Worm (Caenorhabditis elegans) whole organism, late embryonic: ENCODE results near the gene vps-39.

ENCODE experiments used
- ceh-30 ChIP-seq: fragments of 150-350 bp; optimal IDR thresholded peaks from 2 replicates; lab custom pipeline; 2014; ENCODE audit warnings: missing biosample characterization, missing genetic modification characterization
- gmeb-2 ChIP-seq: sonication (generic microtip); optimal IDR thresholded peaks from 2 replicates; lab custom pipeline; 2016; ENCODE audit warnings: missing genetic modification characterization, inconsistent platforms, missing compliant biosample characterization
- pqm-1 ChIP-seq: sonication (generic microtip); optimal IDR thresholded peaks from 2 replicates; lab custom pipeline; 2016; ENCODE audit warnings: missing genetic modification characterization, missing compliant biosample characterization
- unc-86 ChIP-seq: sonication (generic microtip); optimal IDR thresholded peaks from 2 replicates; lab custom pipeline; 2016; ENCODE audit warnings: missing genetic modification characterization, missing compliant biosample characterization

ce11 chrV:14026194-14026593, 12.0 kb downstream of the vps-39 start, which contains the start of gene T08G5.2:
- TF ChIP-seq pqm-1 (tag; lab: Kevin White, UChicago), result no peak
- no peak for TF ChIP-seq unc-86 (tag; lab: Kevin White, UChicago)
- no peak for TF ChIP-seq ceh-30 (tag; lab: Kevin White, UChicago)
- TF ChIP-seq gmeb-2, result no peak
